Fruit fly (Drosophila melanogaster) whole organism, embryonic: Measurements from ENCODE around the gene CG43993.

Source experiments
- Ada2b ChIP-seq: fragments of 200-800 bp; sonication (Bioruptor generic); IDR thresholded peaks from 2 replicates; pipeline ENCODE4 v1.3.6; 2022; ENCODE audit warnings: missing biosample characterization, missing genetic modification characterization
- Atf6 ChIP-seq: fragments of 200-800 bp; sonication (Bioruptor generic); IDR thresholded peaks from 2 replicates; pipeline ENCODE4 v1.3.6; 2022; ENCODE audit warnings: missing biosample characterization, missing genetic modification characterization
- CG10267 ChIP-seq: fragments of 200-800 bp; sonication (Bioruptor generic); optimal IDR thresholded peaks from 2 replicates; lab custom pipeline; 2018; ENCODE audit warnings: missing biosample characterization, mild to moderate bottlenecking, missing genetic modification characterization, moderate library complexity
- CG10366 ChIP-seq: fragments of 200-800 bp; sonication (Bioruptor generic); IDR thresholded peaks from 2 replicates; pipeline ENCODE4 v1.3.6; 2022; ENCODE audit warnings: missing biosample characterization, missing genetic modification characterization
- CG10565 ChIP-seq: fragments of 200-800 bp; sonication (Bioruptor generic); optimal IDR thresholded peaks from 3 replicates; lab custom pipeline; 2016; ENCODE audit warnings: missing biosample characterization, mild to moderate bottlenecking, missing genetic modification characterization
- CG10959 ChIP-seq: fragments of 200-800 bp; sonication (Bioruptor generic); IDR thresholded peaks from 2 replicates; pipeline ENCODE4 v1.3.6; 2022; ENCODE audit warnings: missing biosample characterization, missing genetic modification characterization
- CG11504 ChIP-seq: fragments of 200-800 bp; sonication (Bioruptor generic); optimal IDR thresholded peaks from 3 replicates; lab custom pipeline; 2019; ENCODE audit warnings: missing biosample characterization, mild to moderate bottlenecking, missing genetic modification characterization, moderate library complexity
- CG12391 ChIP-seq: fragments of 200-800 bp; sonication (Bioruptor generic); optimal IDR thresholded peaks from 3 replicates; lab custom pipeline; 2018; ENCODE audit warnings: missing biosample characterization, mild to moderate bottlenecking, missing genetic modification characterization, moderate library complexity
- CG12659 ChIP-seq: fragments of 200-800 bp; sonication (Bioruptor generic); optimal IDR thresholded peaks from 3 replicates; lab custom pipeline; 2017; ENCODE audit warnings: mild to moderate bottlenecking, missing biosample characterization, missing genetic modification reagents, missing genetic modification characterization
- CG13296 ChIP-seq: fragments of 200-800 bp; sonication (Bioruptor generic); optimal IDR thresholded peaks from 3 replicates; lab custom pipeline; 2018; ENCODE audit warnings: missing biosample characterization, mild to moderate bottlenecking, missing genetic modification characterization
- CG13775 ChIP-seq: fragments of 200-800 bp; sonication (Bioruptor generic); optimal IDR thresholded peaks from 3 replicates; lab custom pipeline; 2017; ENCODE audit warnings: missing biosample characterization, mild to moderate bottlenecking, missing genetic modification characterization
- CG14441 ChIP-seq: fragments of 200-800 bp; sonication (Bioruptor generic); IDR thresholded peaks from 2 replicates; pipeline ENCODE4 v1.3.6; 2022; ENCODE audit warnings: missing biosample characterization, missing genetic modification characterization
- CG14965 ChIP-seq: fragments of 200-800 bp; sonication (Bioruptor generic); optimal IDR thresholded peaks from 2 replicates; lab custom pipeline; 2016; ENCODE audit warnings: missing biosample characterization, missing genetic modification characterization, borderline replicate concordance
- CG16779 ChIP-seq: fragments of 200-800 bp; sonication (Bioruptor generic); IDR thresholded peaks from 2 replicates; pipeline ENCODE4 v1.3.6; 2022; ENCODE audit warnings: missing biosample characterization, missing genetic modification characterization
- CG3407 ChIP-seq: fragments of 200-800 bp; sonication (Bioruptor generic); optimal IDR thresholded peaks from 2 replicates; lab custom pipeline; 2018; ENCODE audit warnings: missing biosample characterization, mild to moderate bottlenecking, missing genetic modification characterization
- CG43689 ChIP-seq: fragments of 200-800 bp; sonication (Bioruptor generic); IDR thresholded peaks from 2 replicates; pipeline ENCODE4 v1.3.6; 2022; ENCODE audit warnings: missing biosample characterization, missing genetic modification characterization
- CG6272 ChIP-seq: fragments of 200-800 bp; sonication (Bioruptor generic); IDR thresholded peaks from 2 replicates; pipeline ENCODE4 v1.3.6; 2022; ENCODE audit warnings: missing biosample characterization, missing genetic modification characterization
- CG7271 ChIP-seq: fragments of 200-800 bp; sonication (Bioruptor generic); optimal IDR thresholded peaks from 2 replicates; lab custom pipeline; 2018; ENCODE audit warnings: missing biosample characterization, mild to moderate bottlenecking, missing genetic modification characterization, moderate library complexity
- CG8089 ChIP-seq: fragments of 200-800 bp; sonication (Bioruptor generic); optimal IDR thresholded peaks from 3 replicates; lab custom pipeline; 2016; ENCODE audit warnings: missing biosample characterization, missing genetic modification characterization
- D19B ChIP-seq: fragments of 200-800 bp; sonication (Bioruptor generic); optimal IDR thresholded peaks from 2 replicates; lab custom pipeline; 2017; ENCODE audit warnings: missing biosample characterization, mild to moderate bottlenecking, missing genetic modification characterization
- Dek ChIP-seq: fragments of 200-800 bp; sonication (Bioruptor generic); optimal IDR thresholded peaks from 3 replicates; lab custom pipeline; 2019; ENCODE audit warnings: missing biosample characterization, mild to moderate bottlenecking, missing genetic modification characterization, moderate library complexity
- E2f2 ChIP-seq: fragments of 200-800 bp; sonication (Bioruptor generic); IDR thresholded peaks from 2 replicates; pipeline ENCODE4 v1.3.6; 2022; ENCODE audit warnings: missing biosample characterization, missing genetic modification characterization
- HLH54F ChIP-seq: fragments of 200-800 bp; sonication (Bioruptor generic); optimal IDR thresholded peaks from 3 replicates; lab custom pipeline; 2016; ENCODE audit warnings: missing biosample characterization, missing genetic modification characterization
- Hr39 ChIP-seq: fragments of >200 bp; optimal IDR thresholded peaks from 2 replicates; lab custom pipeline; 2017
- MESR4 ChIP-seq: fragments of 200-800 bp; sonication (Bioruptor generic); optimal IDR thresholded peaks from 2 replicates; lab custom pipeline; 2018; ENCODE audit warnings: missing biosample characterization, mild to moderate bottlenecking, missing genetic modification characterization, moderate library complexity
- Myb ChIP-seq: fragments of 200-800 bp; sonication (Bioruptor generic); optimal IDR thresholded peaks from 2 replicates; lab custom pipeline; 2016; ENCODE audit warnings: missing biosample characterization, missing genetic modification characterization
- NC2β ChIP-seq: fragments of 200-800 bp; sonication (Bioruptor generic); optimal IDR thresholded peaks from 2 replicates; lab custom pipeline; 2016; ENCODE audit warnings: missing biosample characterization, missing genetic modification characterization
- Ptx1 ChIP-seq: fragments of 200-800 bp; sonication (Bioruptor generic); IDR thresholded peaks from 2 replicates; pipeline ENCODE4 v1.3.6; 2022; ENCODE audit warnings: missing biosample characterization, missing genetic modification characterization
- aop ChIP-seq: fragments of 200-800 bp; sonication (Bioruptor generic); IDR thresholded peaks from 2 replicates; pipeline ENCODE4 v1.3.6; 2022; ENCODE audit warnings: missing biosample characterization, missing genetic modification characterization
- cato ChIP-seq: fragments of 200-800 bp; sonication (Bioruptor generic); optimal IDR thresholded peaks from 2 replicates; lab custom pipeline; 2016; ENCODE audit warnings: missing biosample characterization, missing genetic modification characterization, borderline replicate concordance
- chm ChIP-seq: fragments of 200-800 bp; sonication (Bioruptor generic); IDR thresholded peaks from 2 replicates; pipeline ENCODE4 v1.3.6; 2022; ENCODE audit warnings: missing biosample characterization, missing genetic modification characterization
- chn ChIP-seq: fragments of 200-800 bp; sonication (Bioruptor generic); optimal IDR thresholded peaks from 2 replicates; lab custom pipeline; 2016; ENCODE audit warnings: missing biosample characterization, missing genetic modification characterization
- ci ChIP-seq: fragments of 200-800 bp; sonication (Bioruptor generic); IDR thresholded peaks from 3 replicates; pipeline ENCODE4 v1.3.6; 2022; ENCODE audit warnings: missing biosample characterization, missing genetic modification characterization
- en ChIP-seq: fragments of 200-800 bp; sonication (Bioruptor generic); optimal IDR thresholded peaks from 2 replicates; lab custom pipeline; 2016; ENCODE audit warnings: missing biosample characterization, missing genetic modification characterization
- esg ChIP-seq: fragments of 200-800 bp; sonication (Bioruptor generic); conservative IDR thresholded peaks from 2 replicates; pipeline ENCODE4 v1.3.6; 2022; ENCODE audit warnings: missing biosample characterization, missing genetic modification characterization
- fd96Cb ChIP-seq: fragments of 200-800 bp; sonication (Bioruptor generic); optimal IDR thresholded peaks from 2 replicates; lab custom pipeline; 2018; ENCODE audit warnings: missing biosample characterization, mild to moderate bottlenecking, missing genetic modification characterization, moderate library complexity
- gt ChIP-seq: fragments of 200-800 bp; sonication (Bioruptor generic); IDR thresholded peaks from 2 replicates; pipeline ENCODE4 v1.3.6; 2022; ENCODE audit warnings: missing biosample characterization, missing genetic modification characterization
- h ChIP-seq: fragments of >200 bp; optimal IDR thresholded peaks from 2 replicates; lab custom pipeline; 2017
- hbn ChIP-seq: fragments of 200-800 bp; sonication (Bioruptor generic); IDR thresholded peaks from 2 replicates; pipeline ENCODE4 v1.3.6; 2022; ENCODE audit warnings: missing biosample characterization, missing genetic modification characterization; ENCODE audit not compliant: partially characterized antibody
- hth ChIP-seq: fragments of >200 bp; optimal IDR thresholded peaks from 2 replicates; lab custom pipeline; 2017; ENCODE audit warnings: inconsistent platforms
- insv ChIP-seq, 2 experiments: fragments of 200-800 bp; sonication (Bioruptor generic); optimal IDR thresholded peaks; 3 replicates each; lab custom pipeline; 2016 to 2018; ENCODE audit warnings: missing biosample characterization in 2 of 2, missing genetic modification characterization in 2 of 2
- ken ChIP-seq: fragments of 200-800 bp; sonication (Bioruptor generic); IDR thresholded peaks from 3 replicates; pipeline ENCODE4 v1.3.6; 2022; ENCODE audit warnings: missing biosample characterization, missing genetic modification characterization
- lov ChIP-seq, 2 experiments: fragments of 200-800 bp in 1 of 2; fragments of >200 bp in 1 of 2; sonication (Bioruptor generic) in 1 of 2; IDR thresholded peaks in 1 of 2; optimal IDR thresholded peaks in 1 of 2; 2 replicates in 1 of 2; 3 replicates in 1 of 2; pipeline versions ENCODE4 v1.3.6 to Lab custom; 2017 to 2022; ENCODE audit warnings: missing biosample characterization in 1 of 2, missing genetic modification characterization in 1 of 2
- mam ChIP-seq: fragments of 200-800 bp; sonication (Bioruptor generic); optimal IDR thresholded peaks from 3 replicates; lab custom pipeline; 2016; ENCODE audit warnings: missing biosample characterization, missing genetic modification characterization
- onecut ChIP-seq: fragments of 200-800 bp; sonication (Bioruptor generic); IDR thresholded peaks from 2 replicates; pipeline ENCODE4 v1.3.6; 2022; ENCODE audit warnings: missing biosample characterization, missing genetic modification characterization
- otp ChIP-seq: fragments of 200-800 bp; sonication (Bioruptor generic); IDR thresholded peaks from 3 replicates; pipeline ENCODE4, ENCODE4 v1.3.6; 2022; ENCODE audit warnings: missing biosample characterization, missing genetic modification characterization
- p53 ChIP-seq: fragments of 200-800 bp; sonication (Bioruptor generic); optimal IDR thresholded peaks from 2 replicates; lab custom pipeline; 2016; ENCODE audit warnings: missing biosample characterization, missing genetic modification characterization
- pb ChIP-seq: fragments of 200-800 bp; sonication (Bioruptor generic); optimal IDR thresholded peaks from 3 replicates; lab custom pipeline; 2016; ENCODE audit warnings: missing biosample characterization, missing genetic modification characterization
- ssp ChIP-seq: fragments of 200-800 bp; sonication (Bioruptor generic); IDR thresholded peaks from 2 replicates; pipeline ENCODE4 v1.3.6; 2022; ENCODE audit warnings: missing biosample characterization, missing genetic modification characterization
- stc ChIP-seq: fragments of 200-800 bp; sonication (Bioruptor generic); IDR thresholded peaks from 2 replicates; pipeline ENCODE4 v1.3.6; 2022; ENCODE audit warnings: missing biosample characterization, missing genetic modification characterization
- unpg ChIP-seq: fragments of 200-800 bp; sonication (Bioruptor generic); optimal IDR thresholded peaks from 3 replicates; lab custom pipeline; 2018; ENCODE audit warnings: missing biosample characterization, mild to moderate bottlenecking, missing genetic modification characterization, moderate library complexity
- zfh1 ChIP-seq: fragments of 200-800 bp; sonication (Bioruptor generic); IDR thresholded peaks from 3 replicates; pipeline ENCODE4 v1.3.6; 2022; ENCODE audit warnings: missing biosample characterization, missing genetic modification characterization

The CG43993 gene

DNA sequence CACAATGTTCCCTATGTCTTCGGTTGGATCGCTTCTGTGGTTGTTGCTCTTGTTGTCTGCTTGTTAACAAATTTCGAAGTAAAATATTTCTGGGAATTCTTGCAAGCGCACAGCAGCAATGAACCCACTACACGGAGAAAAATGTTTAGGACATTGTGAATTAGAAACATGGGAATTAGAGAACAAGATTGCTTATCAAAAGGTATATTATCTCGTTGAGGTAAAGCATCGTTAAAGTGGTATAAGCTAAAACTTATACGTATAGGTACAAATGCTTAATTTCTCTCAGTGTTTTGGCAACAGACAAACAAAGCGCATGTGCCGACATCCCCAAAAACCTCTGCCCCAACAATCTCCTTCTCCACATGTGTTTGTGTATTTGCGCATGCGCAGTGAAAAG lies 21.3 kb downstream of the CG43993 start (continued):
- TF ChIP-seq chm (GFP tag; lab: Robert Waterston, UW): no peak
- no peak for TF ChIP-seq CG12659
- TF ChIP-seq en (GFP tag; lab: Kevin White, UChicago): peak; percentile 58
- peak; percentile 32 for TF ChIP-seq chn (GFP tag; lab: Kevin White, UChicago)
- TF ChIP-seq CG11504 (tag; lab: Kevin White, UChicago): peak; percentile 52
- TF ChIP-seq gt (GFP tag; lab: Robert Waterston, UW): no peak
- no peak for TF ChIP-seq p53 (GFP tag; lab: Kevin White, UChicago)
- TF ChIP-seq ken: peak; percentile 36; the same call in 1 of the 3 replicates
- TF ChIP-seq esg (GFP tag; lab: Robert Waterston, UW): no peak
- no peak for TF ChIP-seq hbn
- TF ChIP-seq CG14965 (GFP tag; lab: Kevin White, UChicago): no peak
- peak; percentile 77 for TF ChIP-seq fd96Cb (tag; lab: Kevin White, UChicago)
- TF ChIP-seq CG43689 (GFP tag; lab: Robert Waterston, UW): no peak
- peak; percentile 22 for TF ChIP-seq CG12391 (tag; lab: Kevin White, UChicago)
- TF ChIP-seq otp (GFP tag; lab: Robert Waterston, UW): peak; percentile 66; the same call in 1 of the 3 replicates
- TF ChIP-seq Myb (GFP tag; lab: Kevin White, UChicago): peak; percentile 5
- peak; percentile 70 for TF ChIP-seq ci
- TF ChIP-seq hth (lab: Kevin White, UChicago): no peak
- peak; percentile 1 for TF ChIP-seq CG3407 (GFP tag; lab: Kevin White, UChicago)
- no peak for TF ChIP-seq MESR4 (GFP tag; lab: Kevin White, UChicago)
- TF ChIP-seq CG10565 (GFP tag; lab: Kevin White, UChicago): no peak
- TF ChIP-seq pb: peak; percentile 53
- TF ChIP-seq h (lab: Kevin White, UChicago): no peak
- peak; percentile 69 for TF ChIP-seq CG10959 (GFP tag; lab: Robert Waterston, UW)
- peak; percentile 30 for TF ChIP-seq CG8089 (GFP tag; lab: Kevin White, UChicago)
- TF ChIP-seq mam (GFP tag; lab: Kevin White, UChicago): no peak
- peak; percentile 66 for TF ChIP-seq zfh1 (GFP tag; lab: Robert Waterston, UW)
- no peak; the same call in 1 of the 2 replicates for TF ChIP-seq E2f2
- TF ChIP-seq aop (GFP tag; lab: Robert Waterston, UW): no peak
- TF ChIP-seq ssp: 0 out of 2 replicates have a peak, but pooled peaks have one; percentile 6
- no peak for TF ChIP-seq onecut (GFP tag; lab: Robert Waterston, UW)
- no peak for TF ChIP-seq CG13296 (GFP tag; lab: Kevin White, UChicago)
- no peak for TF ChIP-seq Atf6 (GFP tag; lab: Robert Waterston, UW)
- no peak for TF ChIP-seq Dek (tag; lab: Kevin White, UChicago)
- TF ChIP-seq lov (optimal IDR thresholded peaks at IDR 0.05; lab: Kevin White, UChicago): no peak
- 0 out of 3 replicates have a peak, but pooled peaks have one; percentile 17 for TF ChIP-seq lov (GFP tag; IDR thresholded peaks at IDR 0.05; lab: Robert Waterston, UW)
- TF ChIP-seq NC2β (GFP tag; lab: Kevin White, UChicago): no peak
- TF ChIP-seq CG16779 (GFP tag; lab: Robert Waterston, UW): no peak
- peak; percentile 68 for TF ChIP-seq unpg (GFP tag; lab: Kevin White, UChicago)
- TF ChIP-seq CG13775 (GFP tag; lab: Kevin White, UChicago): peak; percentile 14
- no peak for TF ChIP-seq CG6272 (GFP tag; lab: Robert Waterston, UW)
- TF ChIP-seq Hr39 (lab: Kevin White, UChicago): no peak
- TF ChIP-seq CG10267 (tag; lab: Kevin White, UChicago): peak; percentile 61
- TF ChIP-seq HLH54F (GFP tag; lab: Kevin White, UChicago): no peak
- no peak for TF ChIP-seq D19B (GFP tag; lab: Kevin White, UChicago)
- TF ChIP-seq Ada2b (GFP tag; lab: Robert Waterston, UW): peak; percentile 52
- TF ChIP-seq CG14441 (GFP tag; lab: Robert Waterston, UW): 0 out of 2 replicates have a peak, but pooled peaks have one; percentile 22
- no peak for TF ChIP-seq cato (GFP tag; lab: Kevin White, UChicago)
- TF ChIP-seq CG10366 (GFP tag; lab: Robert Waterston, UW): peak; percentile 46; the same call in 1 of the 2 replicates
- TF ChIP-seq insv (GFP tag; optimal IDR thresholded peaks at IDR 0.05; lab: Kevin White, UChicago): no peak
- TF ChIP-seq CG7271: no peak
- TF ChIP-seq stc (GFP tag; lab: Robert Waterston, UW): peak; percentile 62
- TF ChIP-seq Ptx1 (GFP tag; lab: Robert Waterston, UW): peak; percentile 52
